Fruit fly (Drosophila melanogaster) Kc167 (cell line): ENCODE measurements around the gene lab.

ENCODE experiments used
- Myc ChIP-seq: fragments of >200 bp; optimal IDR thresholded peaks from 2 replicates; lab custom pipeline; 2017; ENCODE audit warnings: missing external identifiers
- Sin3A ChIP-seq: fragments of >200 bp; optimal IDR thresholded peaks from 2 replicates; lab custom pipeline; 2018; ENCODE audit warnings: missing external identifiers
- insv ChIP-seq: fragments of >200 bp; optimal IDR thresholded peaks from 3 replicates; lab custom pipeline; 2018; ENCODE audit warnings: missing external identifiers
- ttk ChIP-seq: sonication (Bioruptor generic); optimal IDR thresholded peaks from 2 replicates; lab custom pipeline; 2017; ENCODE audit warnings: missing external identifiers

- no peak for TF ChIP-seq ttk (lab: Kevin White, UChicago)
- no peak for TF ChIP-seq Sin3A
- no peak for TF ChIP-seq insv (lab: Kevin White, UChicago)
- no peak for TF ChIP-seq Myc (lab: Kevin White, UChicago)
These were observed 4.7 kb upstream of the lab start for dm6 chr3R:6683135-6683534.
